Fruit fly (Drosophila melanogaster): ENCODE data around the gene CG5500.

The CG5500 gene

DNA sequence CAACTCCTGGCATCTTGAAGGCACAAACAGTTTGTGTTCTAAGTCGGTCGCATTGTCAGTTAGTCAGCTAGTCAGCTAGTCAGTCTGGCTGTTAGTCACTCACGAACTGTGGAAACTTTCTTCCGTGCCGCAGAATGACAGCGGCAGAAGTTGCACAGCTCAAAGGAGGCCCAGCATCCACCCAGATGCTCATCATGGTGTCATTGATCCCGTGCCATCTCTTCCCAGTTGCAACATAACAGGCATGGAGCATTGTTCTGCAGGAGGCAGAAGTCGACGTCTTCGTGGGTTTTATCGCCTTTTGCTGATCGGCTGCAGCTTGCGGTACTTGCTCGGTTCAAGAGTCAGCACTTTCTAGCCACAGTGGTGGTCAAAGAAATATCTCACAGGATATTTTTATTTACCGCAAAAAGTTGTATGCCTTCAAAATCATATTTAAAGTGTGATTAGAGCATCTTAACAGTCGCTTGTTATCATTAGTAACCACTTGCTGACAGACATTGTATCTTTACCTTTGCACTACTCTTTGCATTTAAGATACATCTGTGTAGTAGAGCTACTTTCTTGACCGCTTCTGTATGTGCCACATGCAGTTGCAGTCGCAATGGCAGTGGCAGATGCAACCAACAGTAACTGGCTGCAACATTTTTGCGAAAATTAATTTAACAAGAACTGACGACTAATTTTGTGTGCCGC, 17.3 kb downstream of the CG5500 start (continued):
- TF ChIP-seq svp (GFP tag) = peak; percentile 81
- TF ChIP-seq Hr38 (GFP tag; optimal IDR thresholded peaks at IDR 0.05) = no peak
- TF ChIP-seq dsx (GFP tag; optimal IDR thresholded peaks at IDR 0.05; ENCODE audit: poor library complexity, severe bottlenecking) = peak; percentile 1
- TF ChIP-seq Hr4 (GFP tag; optimal IDR thresholded peaks at IDR 0.05) = peak; percentile 8
- TF ChIP-seq CG8632 (GFP tag; optimal IDR thresholded peaks at IDR 0.05) = peak; percentile 32
- peak; percentile 35 for TF ChIP-seq net (GFP tag; optimal IDR thresholded peaks at IDR 0.05)
- TF ChIP-seq pdm3 (GFP tag; optimal IDR thresholded peaks at IDR 0.05) = peak; percentile 44
- TF ChIP-seq CG15336 (GFP tag; IDR thresholded peaks at IDR 0.05) = peak; percentile 62
- TF ChIP-seq achi (GFP tag; optimal IDR thresholded peaks at IDR 0.05) = peak; percentile 53
- TF ChIP-seq eg (GFP tag; IDR thresholded peaks at IDR 0.05) = peak; percentile 33; the same call in 1 of the 3 replicates
- TF ChIP-seq spab (GFP tag; optimal IDR thresholded peaks at IDR 0.05) = peak; percentile 17
- peak; percentile 37 for TF ChIP-seq CG4318 (GFP tag; optimal IDR thresholded peaks at IDR 0.05)
- peak; percentile 53 for TF ChIP-seq CG31627 (GFP tag; optimal IDR thresholded peaks at IDR 0.05)
- TF ChIP-seq OdsH (GFP tag; optimal IDR thresholded peaks at IDR 0.05) = peak; percentile 47
- peak; percentile 35 for TF ChIP-seq CG6276 (GFP tag; optimal IDR thresholded peaks at IDR 0.05)
- peak; percentile 4 for TF ChIP-seq CG11902 (GFP tag; optimal IDR thresholded peaks at IDR 0.05)
- TF ChIP-seq Sox14 (GFP tag; optimal IDR thresholded peaks at IDR 0.05) = peak; percentile 64
- TF ChIP-seq CG6854 (GFP tag; optimal IDR thresholded peaks at IDR 0.05) = no peak
- TF ChIP-seq vri (GFP tag; optimal IDR thresholded peaks at IDR 0.05) = peak; percentile 37

DNA sequence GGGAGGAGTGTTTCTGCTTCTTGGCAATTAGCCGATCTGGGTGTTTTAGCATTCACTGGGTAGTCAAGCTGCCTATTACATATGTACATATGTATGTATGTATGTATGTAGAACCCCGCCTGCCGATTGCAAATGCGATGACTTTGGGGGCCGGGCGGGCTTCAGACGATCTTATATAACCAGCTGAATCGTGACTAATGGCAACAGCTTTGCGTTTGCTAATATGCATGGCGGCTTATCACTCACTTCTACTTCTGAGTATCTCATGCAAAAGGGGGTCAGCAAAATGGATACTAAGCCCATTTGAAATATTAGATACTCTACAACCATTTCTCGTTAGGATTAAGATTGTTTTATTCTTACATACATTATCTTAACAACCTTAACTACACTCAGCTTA, 19.8 kb downstream of the CG5500 start:
- TF ChIP-seq Sox15 (GFP tag; optimal IDR thresholded peaks at IDR 0.05) = no peak
- TF ChIP-seq CG15336 (GFP tag; IDR thresholded peaks at IDR 0.05) = 0 out of 2 replicates have a peak, but pooled peaks have one; percentile 11
- TF ChIP-seq CG6276 (GFP tag; optimal IDR thresholded peaks at IDR 0.05) = no peak
- peak; percentile 15 for TF ChIP-seq vri (GFP tag; optimal IDR thresholded peaks at IDR 0.05)
- no peak for TF ChIP-seq CG1621 (tag; optimal IDR thresholded peaks at IDR 0.05)
- TF ChIP-seq fd59A (GFP tag; optimal IDR thresholded peaks at IDR 0.05) = no peak

DNA sequence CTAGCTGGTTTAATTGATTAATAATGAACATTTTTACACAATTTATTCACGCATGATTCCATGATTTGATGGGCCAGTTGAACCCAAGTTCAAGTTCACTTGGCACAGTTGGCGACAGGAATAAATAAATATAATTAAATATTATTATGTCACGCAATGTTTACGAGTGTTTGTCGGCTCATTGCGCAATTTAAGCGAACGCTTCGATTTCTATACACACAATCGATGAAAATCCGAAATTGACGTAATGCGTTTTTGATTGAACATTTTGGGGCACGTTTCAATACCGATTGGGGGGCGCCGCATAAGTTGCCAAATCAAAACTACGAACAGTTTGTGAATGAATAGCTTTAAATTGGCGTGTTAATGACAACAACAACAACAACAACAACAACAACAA, 20.9 kb downstream of the CG5500 start:
- no peak for TF ChIP-seq lz (GFP tag; optimal IDR thresholded peaks at IDR 0.05)
- TF ChIP-seq net (GFP tag; optimal IDR thresholded peaks at IDR 0.05) = no peak
- TF ChIP-seq Hr4 (GFP tag; optimal IDR thresholded peaks at IDR 0.05) = no peak
- TF ChIP-seq acj6 (GFP tag; optimal IDR thresholded peaks at IDR 0.05) = no peak
- no peak for TF ChIP-seq salr (GFP tag; optimal IDR thresholded peaks at IDR 0.05)
- no peak for TF ChIP-seq Lpt (GFP tag; optimal IDR thresholded peaks at IDR 0.05)
- TF ChIP-seq CG6854 (GFP tag; optimal IDR thresholded peaks at IDR 0.05) = no peak
- TF ChIP-seq svp (GFP tag) = no peak

DNA sequence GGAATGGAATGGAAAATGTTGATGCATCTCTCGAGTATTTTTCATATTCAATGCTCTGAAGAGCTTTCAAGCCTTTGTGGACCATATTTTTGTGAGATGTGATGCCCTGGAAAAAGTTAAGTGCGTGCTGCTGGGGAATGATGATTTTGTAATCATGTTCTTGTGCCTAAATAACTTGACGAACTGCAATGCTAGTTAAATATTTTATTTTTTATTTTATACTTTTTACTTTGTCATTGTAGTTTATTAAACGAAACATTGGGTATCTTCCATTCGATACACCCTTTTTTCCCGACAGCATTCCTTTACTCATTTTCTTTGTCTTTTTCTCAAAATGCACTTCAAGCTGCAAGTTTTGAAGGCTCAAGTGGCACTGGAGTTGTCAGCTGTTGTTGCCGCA, 23.6 kb downstream of the CG5500 start:
- TF ChIP-seq topi (GFP tag; optimal IDR thresholded peaks at IDR 0.05) (peak; percentile 35), CG8319 (GFP tag; optimal IDR thresholded peaks at IDR 0.05) (peak; percentile 18), Hr39 (GFP tag; optimal IDR thresholded peaks at IDR 0.05) (peak; percentile 38), Eip75B (GFP tag; optimal IDR thresholded peaks at IDR 0.05) (peak; percentile 26), CG11294 (GFP tag; IDR thresholded peaks at IDR 0.05) (0 out of 2 replicates have a peak, but pooled peaks have one; percentile 20), CG16779 (tag; optimal IDR thresholded peaks at IDR 0.05) (no peak), CG15336 (GFP tag; IDR thresholded peaks at IDR 0.05) (peak; percentile 76), Hr38 (GFP tag; optimal IDR thresholded peaks at IDR 0.05) (no peak), CG10669 (GFP tag; optimal IDR thresholded peaks at IDR 0.05) (peak; percentile 22), Met (GFP tag; optimal IDR thresholded peaks at IDR 0.05) (peak; percentile 22), CG31627 (GFP tag; optimal IDR thresholded peaks at IDR 0.05) (peak; percentile 25), spab (GFP tag; optimal IDR thresholded peaks at IDR 0.05) (no peak), fkh (GFP tag; optimal IDR thresholded peaks at IDR 0.05) (no peak), pdm3 (GFP tag; optimal IDR thresholded peaks at IDR 0.05) (peak; percentile 57), CG8119 (GFP tag; IDR thresholded peaks at IDR 0.05) (peak; percentile 66), eg (GFP tag; IDR thresholded peaks at IDR 0.05) (peak; percentile 67), Smox (GFP tag; optimal IDR thresholded peaks at IDR 0.05) (no peak), Sox102F (GFP tag; optimal IDR thresholded peaks at IDR 0.05) (peak; percentile 53), CG3919 (GFP tag; optimal IDR thresholded peaks at IDR 0.05) (peak; percentile 67), CG32006 (GFP tag; optimal IDR thresholded peaks at IDR 0.05) (peak; percentile 68), achi (GFP tag; optimal IDR thresholded peaks at IDR 0.05) (peak; percentile 60), Sox14 (GFP tag; optimal IDR thresholded peaks at IDR 0.05) (peak; percentile 39), svp (GFP tag) (no peak), CG11762 (GFP tag; optimal IDR thresholded peaks at IDR 0.05; ENCODE audit: insufficient read depth) (peak; percentile 5), Gug (GFP tag; IDR thresholded peaks at IDR 0.05) (peak; percentile 35; the same call in 1 of the 2 replicates), vri (GFP tag; optimal IDR thresholded peaks at IDR 0.05) (peak; percentile 14), CG7368 (GFP tag; optimal IDR thresholded peaks at IDR 0.05) (peak; percentile 13), CG10631 (GFP tag; optimal IDR thresholded peaks at IDR 0.05) (peak; percentile 32)
